Fruit fly (Drosophila melanogaster): ENCODE results near the gene CG13386.

Gene CG13386

dm6 chr2L:8414887-8415883 lies 16.4 kb downstream of the CG13386 start, which contains the start of the genes CG13398 and Akap200:
Gene CG13398 (minus strand): TSS chr2L:8415256.
Gene Akap200 (plus strand): TSS chr2L:8415690.
- TF ChIP-seq Sox102F (GFP tag; optimal IDR thresholded peaks at IDR 0.05): peak; percentile 35
- peak; percentile 18 for TF ChIP-seq CG3919 (GFP tag; optimal IDR thresholded peaks at IDR 0.05)
- peak; percentile 46 for TF ChIP-seq net (GFP tag; optimal IDR thresholded peaks at IDR 0.05)
- TF ChIP-seq Ets21C (GFP tag; optimal IDR thresholded peaks at IDR 0.05): peak; percentile 12
- no peak for TF ChIP-seq OdsH (GFP tag; optimal IDR thresholded peaks at IDR 0.05)
- TF ChIP-seq CG8319 (GFP tag; optimal IDR thresholded peaks at IDR 0.05): no peak
- peak; percentile 48 for TF ChIP-seq CG3032 (tag; optimal IDR thresholded peaks at IDR 0.05)
- TF ChIP-seq CG7368 (GFP tag; optimal IDR thresholded peaks at IDR 0.05): peak; percentile 25
- peak; percentile 47 for TF ChIP-seq CG31627 (GFP tag; optimal IDR thresholded peaks at IDR 0.05)
- peak; percentile 78 for TF ChIP-seq fkh (GFP tag; optimal IDR thresholded peaks at IDR 0.05)
- peak; percentile 58 for TF ChIP-seq vri (GFP tag; optimal IDR thresholded peaks at IDR 0.05)
- TF ChIP-seq CG6163 (GFP tag; IDR thresholded peaks at IDR 0.05): peak; percentile 68; the same call in 1 of the 3 replicates
- peak; percentile 48 for TF ChIP-seq Hr4 (GFP tag; optimal IDR thresholded peaks at IDR 0.05)
- TF ChIP-seq CG9139 (GFP tag; optimal IDR thresholded peaks at IDR 0.05): no peak
- peak; percentile 71 for TF ChIP-seq esn (GFP tag; optimal IDR thresholded peaks at IDR 0.05)
- peak; percentile 64 for TF ChIP-seq CG10631 (GFP tag; optimal IDR thresholded peaks at IDR 0.05)
- peak; percentile 7 for TF ChIP-seq CG6792 (GFP tag; optimal IDR thresholded peaks at IDR 0.05)
- no peak for TF ChIP-seq Hr39 (GFP tag; optimal IDR thresholded peaks at IDR 0.05)
- peak; percentile 27 for TF ChIP-seq cyc (GFP tag; optimal IDR thresholded peaks at IDR 0.05)
- no peak for TF ChIP-seq CG10669 (GFP tag; optimal IDR thresholded peaks at IDR 0.05)
- TF ChIP-seq Gug (GFP tag; IDR thresholded peaks at IDR 0.05): no peak
- TF ChIP-seq lz (GFP tag; optimal IDR thresholded peaks at IDR 0.05): peak; percentile 22
- TF ChIP-seq achi (GFP tag; optimal IDR thresholded peaks at IDR 0.05): peak; percentile 52
- TF ChIP-seq Met (GFP tag; optimal IDR thresholded peaks at IDR 0.05): peak; percentile 38
- TF ChIP-seq dsx (GFP tag; optimal IDR thresholded peaks at IDR 0.05; ENCODE audit: poor library complexity, severe bottlenecking): peak; percentile 2
- TF ChIP-seq ss (GFP tag; optimal IDR thresholded peaks at IDR 0.05): peak; percentile 6 to 45
- peak; percentile 84 for TF ChIP-seq svp (GFP tag)
- TF ChIP-seq Eip78C (GFP tag): peak; percentile 76
- TF ChIP-seq Blimp-1 (GFP tag; optimal IDR thresholded peaks at IDR 0.05): no peak
- peak; percentile 39 for TF ChIP-seq CG6808 (GFP tag; optimal IDR thresholded peaks at IDR 0.05)
- TF ChIP-seq CG34406 (GFP tag; optimal IDR thresholded peaks at IDR 0.05): peak; percentile 53
- no peak for TF ChIP-seq salr (GFP tag; optimal IDR thresholded peaks at IDR 0.05)
- TF ChIP-seq Eip93F (GFP tag; optimal IDR thresholded peaks at IDR 0.05): no peak
- no peak for TF ChIP-seq fd85E (GFP tag; optimal IDR thresholded peaks at IDR 0.05)
- TF ChIP-seq pdm3 (GFP tag; optimal IDR thresholded peaks at IDR 0.05): no peak
- TF ChIP-seq Ets96B (tag; optimal IDR thresholded peaks at IDR 0.05): peak; percentile 25
- peak; percentile 30 for TF ChIP-seq Eip75B (GFP tag; optimal IDR thresholded peaks at IDR 0.05)
- TF ChIP-seq topi (GFP tag; optimal IDR thresholded peaks at IDR 0.05): peak; percentile 24
- TF ChIP-seq CG8119 (GFP tag; IDR thresholded peaks at IDR 0.05): peak; percentile 55; the same call in 1 of the 3 replicates
- peak; percentile 34 for TF ChIP-seq CG8632 (GFP tag; optimal IDR thresholded peaks at IDR 0.05)
- TF ChIP-seq CG6854 (GFP tag; optimal IDR thresholded peaks at IDR 0.05): peak; percentile 41
- TF ChIP-seq acj6 (GFP tag; optimal IDR thresholded peaks at IDR 0.05): no peak
